Fruit fly (Drosophila melanogaster): ENCODE data around the gene CG3792.

DNA sequence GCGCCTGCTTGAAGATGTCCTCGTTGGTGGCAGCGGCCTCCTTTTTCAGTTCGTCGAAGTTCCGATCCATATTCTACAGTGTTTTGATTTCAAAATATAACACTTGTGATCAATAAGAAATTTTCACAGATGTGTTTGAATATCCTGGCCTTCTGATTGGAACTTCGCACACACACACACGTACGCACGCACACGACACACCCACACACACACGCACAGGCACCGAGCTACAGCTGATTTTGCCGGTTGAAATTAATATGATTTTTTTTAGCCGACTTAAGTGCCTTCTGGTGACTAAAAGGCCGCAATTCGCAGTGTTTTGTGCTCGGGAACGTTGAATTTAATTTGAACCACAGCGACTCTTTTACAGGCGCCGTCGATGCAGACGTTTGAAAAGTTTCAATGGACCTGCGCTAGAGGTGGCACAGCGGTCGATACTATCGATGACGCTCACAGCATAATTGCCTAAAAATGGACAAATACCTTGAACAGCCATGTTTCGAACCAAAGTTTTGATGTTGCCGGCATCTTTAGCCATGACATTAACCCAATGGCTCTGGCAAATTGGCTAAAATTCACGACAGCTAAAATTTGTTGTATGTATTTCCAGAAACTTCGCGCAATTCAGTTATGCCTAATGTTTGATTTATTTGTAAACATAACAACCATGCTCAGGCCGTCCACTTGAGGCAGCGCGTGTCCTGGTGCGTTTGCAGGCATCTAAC, 32.4 kb downstream of the CG3792 start, which contains the start of gene Rtnl1:
- TF ChIP-seq Sin3A (optimal IDR thresholded peaks at IDR 0.05) (no peak), psq (optimal IDR thresholded peaks at IDR 0.05) (no peak)
